Worm (Caenorhabditis elegans) whole organism, L4 larva: Measurements from ENCODE around the gene C16C8.10.
"Not testable (repeated sequence)": the region's sequence is repeated elsewhere in the genome, so short reads cannot be mapped to it uniquely, and the experiment has no call there.

Experiments
- F26F4.8 ChIP-seq: fragments of 200-800 bp; sonication (Bioruptor generic); conservative IDR thresholded peaks from 2 replicates; pipeline ENCODE4 v1.3.6; 2022; ENCODE audit warnings: missing genetic modification characterization, missing compliant biosample characterization
- F49E8.2 ChIP-seq: sonication (generic microtip); optimal IDR thresholded peaks from 2 replicates; lab custom pipeline; 2016; ENCODE audit warnings: missing compliant biosample characterization, mild to moderate bottlenecking, missing genetic modification characterization, borderline replicate concordance
- Y48G9A.11 ChIP-seq: fragments of 200-800 bp; sonication (Bioruptor generic); IDR thresholded peaks from 2 replicates; pipeline ENCODE4 v1.3.6; 2022; ENCODE audit warnings: missing genetic modification reagents, missing genetic modification characterization, missing compliant biosample characterization
- Y5F2A.4 ChIP-seq: fragments of 200-800 bp; sonication (Bioruptor generic); optimal IDR thresholded peaks from 2 replicates; lab custom pipeline; 2018; ENCODE audit warnings: mild to moderate bottlenecking, missing genetic modification characterization, missing compliant biosample characterization
- Y75B8A.6 ChIP-seq: fragments of 200-800 bp; sonication (Bioruptor generic); IDR thresholded peaks from 2 replicates; pipeline ENCODE4 v1.3.6; 2022; ENCODE audit warnings: missing genetic modification reagents, missing genetic modification characterization, missing compliant biosample characterization
- ZK546.5 ChIP-seq, 2 experiments: sonication (generic microtip); optimal IDR thresholded peaks; 2 replicates each; lab custom pipeline; 2017; ENCODE audit warnings: missing biosample characterization in 2 of 2, missing genetic modification characterization in 2 of 2
- aly-2 ChIP-seq: sonication (generic microtip); optimal IDR thresholded peaks from 2 replicates; lab custom pipeline; 2018; ENCODE audit warnings: missing biosample characterization, missing genetic modification characterization
- arid-1 ChIP-seq: fragments of 200-800 bp; sonication (Bioruptor generic); conservative IDR thresholded peaks from 2 replicates; pipeline ENCODE4 v1.3.6; 2022; ENCODE audit warnings: missing genetic modification reagents, missing genetic modification characterization, missing compliant biosample characterization
- ceh-28 ChIP-seq: fragments of 150-350 bp; optimal IDR thresholded peaks from 2 replicates; lab custom pipeline; 2014; ENCODE audit warnings: missing biosample characterization, missing genetic modification reagents, missing genetic modification characterization
- ceh-32 ChIP-seq: sonication (generic microtip); optimal IDR thresholded peaks from 2 replicates; lab custom pipeline; 2016; ENCODE audit warnings: mild to moderate bottlenecking, missing genetic modification characterization, missing compliant biosample characterization; ENCODE audit not compliant: poor library complexity
- ceh-44 ChIP-seq: fragments of 200-800 bp; sonication (Bioruptor generic); IDR thresholded peaks from 2 replicates; pipeline ENCODE4 v1.3.6; 2022; ENCODE audit warnings: missing genetic modification reagents, missing genetic modification characterization, missing compliant biosample characterization
- ceh-82 ChIP-seq: sonication (generic microtip); optimal IDR thresholded peaks from 2 replicates; lab custom pipeline; 2017; ENCODE audit warnings: missing biosample characterization, missing genetic modification characterization
- ces-1 ChIP-seq: fragments of 150-350 bp; sonication (generic microtip); optimal IDR thresholded peaks from 4 replicates; lab custom pipeline; 2014; ENCODE audit warnings: missing biosample characterization, missing genetic modification reagents, missing genetic modification characterization
- ctbp-1 ChIP-seq: fragments of 200-800 bp; sonication (Bioruptor generic); IDR thresholded peaks from 2 replicates; pipeline ENCODE4 v1.3.6; 2022; ENCODE audit warnings: missing genetic modification reagents, missing genetic modification characterization, missing compliant biosample characterization
- daf-12 ChIP-seq: fragments of 150-350 bp; optimal IDR thresholded peaks from 2 replicates; lab custom pipeline; 2014; ENCODE audit warnings: missing biosample characterization, missing genetic modification reagents, missing genetic modification characterization
- daf-16 ChIP-seq, 3 experiments: sonication (generic microtip); optimal IDR thresholded peaks; 2 replicates each; lab custom pipeline; 2016 to 2017; ENCODE audit warnings: missing genetic modification characterization in 3 of 3, missing genetic modification reagents in 3 of 3, mild to moderate bottlenecking in 2 of 3, missing compliant biosample characterization in 2 of 3, missing biosample characterization in 1 of 3, moderate library complexity in 1 of 3
- dmd-6 ChIP-seq: fragments of 200-800 bp; sonication (Bioruptor generic); IDR thresholded peaks from 2 replicates; pipeline ENCODE4 v1.3.6; 2022; ENCODE audit warnings: missing genetic modification reagents, missing genetic modification characterization, missing compliant biosample characterization
- dpl-1 ChIP-seq: fragments of 150-350 bp; optimal IDR thresholded peaks from 2 replicates; lab custom pipeline; 2014; ENCODE audit warnings: missing biosample characterization, missing genetic modification reagents, missing genetic modification characterization
- fkh-10 ChIP-seq: fragments of 150-350 bp; optimal IDR thresholded peaks from 2 replicates; lab custom pipeline; 2014; ENCODE audit warnings: missing biosample characterization, missing genetic modification reagents, missing genetic modification characterization
- hmg-1.1 ChIP-seq: fragments of 200-800 bp; sonication (Bioruptor generic); IDR thresholded peaks from 2 replicates; pipeline ENCODE4 v1.3.6; 2022; ENCODE audit warnings: missing genetic modification reagents, missing genetic modification characterization, missing compliant biosample characterization
- jun-1 ChIP-seq: fragments of 150-350 bp; optimal IDR thresholded peaks from 2 replicates; lab custom pipeline; 2014; ENCODE audit warnings: missing biosample characterization, missing genetic modification reagents, missing genetic modification characterization
- lim-7 ChIP-seq: fragments of 200-800 bp; sonication (Bioruptor generic); IDR thresholded peaks from 2 replicates; pipeline ENCODE4 v1.3.6; 2022; ENCODE audit warnings: missing genetic modification characterization, missing compliant biosample characterization
- lin-15B ChIP-seq: fragments of 150-350 bp; sonication (generic microtip); optimal IDR thresholded peaks from 3 replicates; lab custom pipeline; 2014; ENCODE audit warnings: missing biosample characterization, missing genetic modification characterization
- lin-38 ChIP-seq: fragments of 200-800 bp; sonication (Bioruptor generic); IDR thresholded peaks from 2 replicates; pipeline ENCODE4 v1.3.6; 2022; ENCODE audit warnings: missing genetic modification reagents, missing genetic modification characterization, missing compliant biosample characterization
- madf-5 ChIP-seq, 2 experiments: fragments of 200-800 bp; sonication (Bioruptor generic); IDR thresholded peaks; 2 replicates each; pipeline ENCODE4 v1.3.6; 2022; ENCODE audit warnings: missing compliant biosample characterization in 2 of 2, missing genetic modification characterization in 2 of 2
- madf-9 ChIP-seq: fragments of 200-800 bp; sonication (Bioruptor generic); conservative IDR thresholded peaks from 2 replicates; pipeline ENCODE4 v1.3.6; 2022; ENCODE audit warnings: missing genetic modification reagents, missing genetic modification characterization, missing compliant biosample characterization
- mes-2 ChIP-seq: sonication (generic microtip); optimal IDR thresholded peaks from 2 replicates; lab custom pipeline; 2016; ENCODE audit warnings: missing genotype, mild to moderate bottlenecking, missing genetic modification characterization, missing compliant biosample characterization; ENCODE audit not compliant: poor library complexity, severe bottlenecking
- mxl-2 ChIP-seq: fragments of 200-800 bp; sonication (Bioruptor generic); conservative IDR thresholded peaks from 2 replicates; pipeline ENCODE4 v1.3.6; 2022; ENCODE audit warnings: missing genetic modification reagents, missing genetic modification characterization, missing compliant biosample characterization
- nhr-11 ChIP-seq: fragments of 150-350 bp; optimal IDR thresholded peaks from 2 replicates; lab custom pipeline; 2014; ENCODE audit warnings: missing biosample characterization, missing genetic modification characterization
- nhr-111 ChIP-seq: fragments of 200-800 bp; sonication (Bioruptor generic); optimal IDR thresholded peaks from 2 replicates; lab custom pipeline; 2018; ENCODE audit warnings: mild to moderate bottlenecking, missing genetic modification characterization, missing compliant biosample characterization
- nhr-42 ChIP-seq: fragments of 200-800 bp; sonication (Bioruptor generic); IDR thresholded peaks from 2 replicates; pipeline ENCODE4 v1.3.6; 2022; ENCODE audit warnings: missing genetic modification characterization, missing compliant biosample characterization
- nhr-48 ChIP-seq: sonication (generic microtip); optimal IDR thresholded peaks from 2 replicates; lab custom pipeline; 2016; ENCODE audit warnings: mild to moderate bottlenecking, missing genetic modification characterization, missing compliant biosample characterization
- nhr-77 ChIP-seq: fragments of 150-350 bp; optimal IDR thresholded peaks from 2 replicates; lab custom pipeline; 2014; ENCODE audit warnings: missing biosample characterization, missing genetic modification characterization
- rbr-2 ChIP-seq: sonication (generic microtip); optimal IDR thresholded peaks from 2 replicates; lab custom pipeline; 2016; ENCODE audit warnings: missing genotype, missing genetic modification characterization, missing compliant biosample characterization
- sdz-12 ChIP-seq: fragments of 200-800 bp; sonication (Bioruptor generic); optimal IDR thresholded peaks from 2 replicates; lab custom pipeline; 2018; ENCODE audit warnings: mild to moderate bottlenecking, missing genetic modification characterization, missing compliant biosample characterization
- set-16 ChIP-seq: fragments of 200-800 bp; sonication (Bioruptor generic); IDR thresholded peaks from 2 replicates; pipeline ENCODE4 v1.3.6; 2022; ENCODE audit warnings: missing genetic modification reagents, missing genetic modification characterization, missing compliant biosample characterization
- unc-39 ChIP-seq: sonication (generic microtip); optimal IDR thresholded peaks from 2 replicates; lab custom pipeline; 2017; ENCODE audit warnings: missing biosample characterization, missing genetic modification characterization
- zip-2 ChIP-seq: fragments of 150-350 bp; optimal IDR thresholded peaks from 2 replicates; lab custom pipeline; 2014; ENCODE audit warnings: missing biosample characterization, missing genetic modification characterization

The C16C8.10 gene

ce11 chrII:3458209-3458608, 6.3 kb downstream of the C16C8.10 start, which contains the start of the genes C16C8.26 and C16C8.19:
C16C8.26 (minus strand) TSS chrII:3458309.
C16C8.19 (plus strand) TSS chrII:3458487.
- TF ChIP-seq hmg-1.1 (GFP tag; lab: Robert Waterston, UW) (no peak), lim-7 (GFP tag; lab: Robert Waterston, UW) (no peak), aly-2 (no peak), unc-39 (tag; lab: Kevin White, UChicago) (no peak), F26F4.8 (GFP tag; lab: Robert Waterston, UW) (no peak), dmd-6 (GFP tag; lab: Robert Waterston, UW) (no peak), nhr-77 (no peak), dpl-1 (GFP tag; lab: Kevin White, UChicago) (no peak), lin-38 (GFP tag; lab: Robert Waterston, UW) (no peak), nhr-11 (tag; lab: Kevin White, UChicago) (no peak)
- TF ChIP-seq, all 104 proteins: peak for 0

ce11 chrII:3453521-3453920, 11.0 kb downstream of the C16C8.10 start, which contains the start of gene C16C8.11:
C16C8.11 (plus strand) TSS chrII:3453708.
- TF ChIP-seq mes-2 (tag; lab: Kevin White, UChicago) (no peak), ceh-32 (tag; lab: Kevin White, UChicago) (no peak), madf-5 (GFP tag; IDR thresholded peaks at IDR 0.05; lab: Robert Waterston, UW) (no peak), Y75B8A.6 (GFP tag; lab: Robert Waterston, UW) (no peak), lin-38 (GFP tag; lab: Robert Waterston, UW) (no peak), F49E8.2 (tag; lab: Kevin White, UChicago) (no peak), fkh-10 (GFP tag; lab: Kevin White, UChicago) (no peak), arid-1 (GFP tag; lab: Robert Waterston, UW) (no peak), dmd-6 (GFP tag; lab: Robert Waterston, UW) (no peak), ces-1 (GFP tag; lab: Kevin White, UChicago) (no peak)

DNA sequence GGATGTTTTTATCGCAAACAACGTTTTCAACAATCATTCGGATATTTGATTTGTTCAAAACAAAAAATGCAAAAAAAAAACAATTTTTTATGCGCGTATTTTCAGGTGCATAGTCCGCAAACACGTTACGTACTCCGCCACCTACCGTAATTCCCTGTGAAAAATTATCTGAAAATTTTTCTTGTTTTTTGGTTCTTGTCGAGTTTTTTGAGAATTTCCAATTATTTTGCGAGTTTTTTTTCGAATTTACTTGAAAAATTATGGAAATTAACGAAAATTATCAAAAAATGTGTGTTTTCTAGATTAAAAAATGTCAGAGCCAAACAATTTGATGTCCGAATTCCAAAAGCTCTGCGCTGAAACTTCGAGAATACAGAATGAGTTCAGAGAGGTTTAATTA, 12.1 kb downstream of the C16C8.10 start, which contains the start of gene C16C8.12:
C16C8.12 (plus strand) TSS at position 301 of the 400 bp plus-strand sequence.
- TF ChIP-seq ZK546.5 (tag; optimal IDR thresholded peaks at IDR 0.05; lab: Kevin White, UChicago), result no peak
- no peak for TF ChIP-seq Y5F2A.4 (GFP tag; lab: Kevin White, UChicago)
- no peak for TF ChIP-seq ceh-82 (tag; lab: Kevin White, UChicago)
- TF ChIP-seq mxl-2, result no peak
- TF ChIP-seq zip-2 (tag; lab: Kevin White, UChicago), result no peak
- TF ChIP-seq arid-1 (GFP tag; lab: Robert Waterston, UW), result no peak
- no peak for TF ChIP-seq daf-12

ce11 chrII:3449514-3449913, 15.0 kb downstream of the C16C8.10 start, which contains the start of gene C16C8.14:
C16C8.14 (plus strand) TSS chrII:3449814.
- not testable (repeated sequence) for TF ChIP-seq aly-2; hmg-1.1 (GFP tag; lab: Robert Waterston, UW); nhr-111
- TF ChIP-seq, all 104 proteins: peak for 0; not testable (repeated sequence) for 104

ce11 chrII:3448776-3449280, 15.7 kb downstream of the C16C8.10 start, which contains the start of gene C16C8.25:
C16C8.25 (plus strand) TSS chrII:3449230.
- TF ChIP-seq lim-7 (GFP tag; lab: Robert Waterston, UW) (no peak), rbr-2 (tag; lab: Kevin White, UChicago) (no peak), nhr-48 (no peak), jun-1 (tag; lab: Kevin White, UChicago) (no peak), daf-12 (no peak), madf-9 (GFP tag; lab: Robert Waterston, UW) (no peak), mes-2 (tag; lab: Kevin White, UChicago) (no peak), sdz-12 (no peak), daf-16 (GFP tag; optimal IDR thresholded peaks at IDR 0.05; lab: Kevin White, UChicago) (no peak), daf-16 (tag; optimal IDR thresholded peaks at IDR 0.05; lab: Kevin White, UChicago) (no peak), Y5F2A.4 (GFP tag; lab: Kevin White, UChicago) (no peak), lin-15B (tag; lab: Kevin White, UChicago) (no peak), ceh-28 (no peak), Y48G9A.11 (GFP tag; lab: Robert Waterston, UW) (no peak), ceh-44 (GFP tag; lab: Robert Waterston, UW) (no peak), set-16 (GFP tag; lab: Robert Waterston, UW) (no peak), ctbp-1 (GFP tag; lab: Robert Waterston, UW) (no peak), nhr-42 (GFP tag; lab: Robert Waterston, UW) (no peak)
- TF ChIP-seq, all 104 proteins: peak for 0
